Worm (Caenorhabditis elegans): ENCODE results near the gene ssq-3.

- TF ChIP-seq W03F9.2 (tag; optimal IDR thresholded peaks at IDR 0.05), result no peak
- TF ChIP-seq him-1 (tag; optimal IDR thresholded peaks at IDR 0.05), result no peak
Measured at ce11 chrIV:7152409-7152808, 41.0 kb downstream of the ssq-3 start, which contains the start of gene col-113.
